Fruit fly (Drosophila melanogaster) ovary, adult (tissue): ENCODE data around the gene CG15482.
"Not testable (repeated sequence)": the region's sequence is repeated elsewhere in the genome, so short reads cannot be mapped to it uniquely, and the experiment has no call there.

Source experiments
- CG17801 ChIP-seq: fragments of 200-800 bp; optimal IDR thresholded peaks from 2 replicates; lab custom pipeline; 2019; ENCODE audit warnings: missing biosample characterization, mild to moderate bottlenecking, missing genetic modification characterization, moderate library complexity; ENCODE audit not compliant: partially characterized antibody

The CG15482 gene

DNA sequence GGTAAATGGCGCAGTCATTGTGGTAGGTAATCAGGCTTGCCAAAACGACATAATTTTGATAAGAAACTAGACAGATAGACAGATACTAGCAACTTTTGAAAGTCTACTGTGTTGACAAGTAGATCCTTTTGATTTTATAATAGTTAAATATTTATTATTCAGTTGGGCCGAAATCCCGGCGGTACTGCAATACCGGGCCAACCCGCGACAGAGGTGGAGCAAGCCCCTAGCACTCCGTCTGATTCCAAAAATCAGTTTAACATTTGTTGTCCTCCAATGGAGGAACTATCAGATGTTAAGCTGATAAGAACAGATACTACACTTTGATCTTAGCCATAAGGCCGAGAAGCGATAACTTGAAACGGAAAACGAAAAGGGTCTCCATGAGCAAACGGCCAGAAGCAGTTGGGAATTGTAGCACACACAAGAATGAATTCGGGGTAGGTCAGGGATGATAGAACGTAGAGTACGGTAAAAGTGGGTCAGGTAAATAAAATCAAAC, at the start of gene CG15482:
Gene CG15482 (minus strand): TSS at position 51 of the 502 bp plus-strand sequence.
- TF ChIP-seq CG17801 (GFP tag; lab: Kevin White, UChicago), result not testable (repeated sequence)

DNA sequence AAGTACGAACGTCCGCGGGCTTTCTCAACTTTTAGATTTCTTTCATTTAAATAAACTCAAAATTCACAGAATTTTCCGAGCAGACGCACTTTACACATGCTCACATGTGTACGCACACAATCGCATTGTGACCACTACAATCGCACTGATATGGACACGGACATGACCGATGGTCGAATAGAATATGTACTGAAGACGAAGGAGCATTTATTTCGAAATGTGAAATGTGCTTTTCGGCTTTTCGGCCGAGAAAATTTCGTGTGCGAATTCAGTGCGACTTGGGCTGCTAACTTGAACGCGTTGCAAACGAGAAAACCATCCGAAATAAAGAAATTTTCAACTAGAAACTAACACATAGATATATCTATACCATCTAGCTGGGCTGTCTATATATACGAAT, 49.1 kb upstream of the CG15482 start, which contains the start of gene CG44085:
Gene CG44085 (plus strand): TSS at position 269 of the 400 bp plus-strand sequence.
- no peak for TF ChIP-seq CG17801 (GFP tag; lab: Kevin White, UChicago)

DNA sequence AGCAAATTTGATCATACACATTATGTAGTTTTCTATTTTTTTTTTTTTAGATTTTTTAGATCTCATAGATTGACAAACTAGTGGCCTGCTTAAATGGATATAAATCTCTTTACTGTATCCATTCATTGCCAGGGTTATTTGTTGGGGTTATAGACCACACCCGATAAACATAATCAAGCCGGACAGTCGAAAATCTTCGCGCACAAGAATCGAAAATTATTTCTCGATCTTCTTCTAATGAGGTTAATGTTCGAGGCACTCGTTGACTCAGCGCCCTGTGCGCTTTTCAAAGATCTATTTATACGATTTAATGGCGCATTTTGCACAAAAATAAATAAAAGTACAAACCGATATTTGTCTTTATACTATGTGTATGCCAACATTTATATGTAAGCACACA, 48.0 kb upstream of the CG15482 start, which contains the start of gene CG31730:
Gene CG31730 (minus strand): TSS at position 101 of the 400 bp plus-strand sequence.
- TF ChIP-seq CG17801 (GFP tag; lab: Kevin White, UChicago), result no peak

DNA sequence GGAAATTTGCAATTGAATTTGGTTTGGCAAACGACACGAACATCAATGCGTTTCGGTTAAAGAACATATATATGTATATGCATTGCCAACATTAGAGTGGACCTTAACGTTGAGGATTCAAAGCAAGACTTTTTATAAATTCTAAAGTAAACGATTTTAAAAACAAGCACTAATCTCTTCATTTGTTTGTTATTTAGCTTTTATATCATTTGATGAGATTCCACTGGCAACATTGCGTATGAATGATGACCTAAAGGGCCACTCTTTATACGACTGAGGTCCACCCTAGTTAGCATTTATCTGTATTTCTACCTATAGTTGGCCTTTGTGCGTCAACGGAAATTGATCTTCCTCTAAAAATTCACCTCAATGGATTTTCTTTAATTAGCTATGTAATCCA, 47.1 kb upstream of the CG15482 start:
- no peak for TF ChIP-seq CG17801 (GFP tag; lab: Kevin White, UChicago)

DNA sequence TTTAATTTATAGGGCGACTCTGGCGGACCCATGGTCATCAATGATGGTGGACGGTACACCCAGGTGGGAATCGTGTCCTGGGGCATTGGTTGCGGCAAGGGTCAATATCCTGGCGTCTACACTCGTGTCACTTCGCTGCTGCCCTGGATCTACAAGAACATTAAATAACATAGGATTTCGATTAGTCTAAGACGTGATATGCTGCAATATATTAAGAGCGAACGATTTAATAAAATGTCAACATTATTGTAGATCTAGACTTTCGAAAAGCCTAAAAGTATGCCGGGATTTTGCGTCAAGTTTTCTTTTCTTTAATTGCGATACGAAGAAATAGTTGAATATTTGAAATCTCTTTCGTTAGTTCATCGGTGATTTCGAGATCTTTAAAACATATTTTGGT, 45.6 kb upstream of the CG15482 start, which contains the start of gene Naa20B:
Gene Naa20B (plus strand): TSS at position 301 of the 400 bp plus-strand sequence.
- TF ChIP-seq CG17801 (GFP tag; lab: Kevin White, UChicago), result no peak

DNA sequence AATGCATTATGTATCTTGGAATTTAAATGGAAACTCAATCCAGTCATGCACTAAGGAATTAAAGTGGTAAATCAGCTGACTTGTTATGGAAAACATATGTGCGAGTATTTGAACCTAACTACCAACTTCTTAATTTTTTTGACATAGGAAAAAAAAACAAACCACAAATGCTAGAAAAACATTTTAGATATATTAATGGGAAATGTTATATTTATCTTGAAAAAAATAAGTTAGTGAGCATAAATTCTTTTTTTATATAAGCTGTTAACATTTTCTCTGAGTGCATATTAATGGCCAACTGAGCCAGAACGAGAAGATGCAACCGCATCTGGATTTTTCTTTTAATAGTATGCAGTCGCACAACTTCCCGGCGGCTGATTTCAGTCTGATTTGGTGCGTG, 39.6 kb upstream of the CG15482 start:
- TF ChIP-seq CG17801 (GFP tag; lab: Kevin White, UChicago), result no peak

DNA sequence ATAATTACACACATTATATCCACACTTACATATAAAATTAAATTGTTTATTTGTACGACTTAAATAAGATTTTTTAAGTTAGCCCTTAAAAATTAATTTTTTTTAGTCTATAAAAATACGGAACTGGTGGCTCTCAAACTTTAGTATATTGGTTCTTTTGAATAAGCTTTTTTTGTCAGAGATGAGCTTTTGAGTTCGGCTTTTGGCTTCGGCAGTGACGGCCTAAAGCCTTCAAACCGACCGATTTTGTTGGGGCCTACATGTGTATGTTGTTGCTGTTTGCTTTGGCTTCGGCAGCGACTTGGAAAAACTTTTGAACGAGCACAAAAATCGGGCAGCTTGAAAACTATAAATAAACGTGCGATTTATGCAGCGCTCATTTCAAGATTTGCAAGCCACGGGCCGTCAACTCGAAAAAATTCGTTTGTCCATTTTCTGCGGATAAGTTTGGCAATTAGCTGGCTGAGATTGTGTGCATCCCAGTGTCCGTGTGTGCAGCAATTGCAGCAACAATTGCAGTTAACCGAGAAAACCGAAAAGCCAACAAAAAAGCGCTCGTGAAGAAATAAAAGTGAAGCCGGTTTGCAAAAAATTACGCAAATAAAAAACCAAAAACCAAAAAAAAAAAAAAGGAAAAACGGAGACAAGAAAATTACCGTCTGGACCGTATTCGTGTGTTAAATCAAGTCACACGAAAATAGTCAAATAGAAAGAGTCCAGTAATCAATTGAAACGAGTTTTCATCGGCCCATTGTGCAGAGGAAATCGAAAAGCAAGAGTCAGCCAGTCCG, 34.4 kb upstream of the CG15482 start, which contains the start of gene CG16820:
Gene CG16820 (plus strand): TSS at position 378 of the 791 bp plus-strand sequence.
- TF ChIP-seq CG17801 (GFP tag; lab: Kevin White, UChicago), result no peak

DNA sequence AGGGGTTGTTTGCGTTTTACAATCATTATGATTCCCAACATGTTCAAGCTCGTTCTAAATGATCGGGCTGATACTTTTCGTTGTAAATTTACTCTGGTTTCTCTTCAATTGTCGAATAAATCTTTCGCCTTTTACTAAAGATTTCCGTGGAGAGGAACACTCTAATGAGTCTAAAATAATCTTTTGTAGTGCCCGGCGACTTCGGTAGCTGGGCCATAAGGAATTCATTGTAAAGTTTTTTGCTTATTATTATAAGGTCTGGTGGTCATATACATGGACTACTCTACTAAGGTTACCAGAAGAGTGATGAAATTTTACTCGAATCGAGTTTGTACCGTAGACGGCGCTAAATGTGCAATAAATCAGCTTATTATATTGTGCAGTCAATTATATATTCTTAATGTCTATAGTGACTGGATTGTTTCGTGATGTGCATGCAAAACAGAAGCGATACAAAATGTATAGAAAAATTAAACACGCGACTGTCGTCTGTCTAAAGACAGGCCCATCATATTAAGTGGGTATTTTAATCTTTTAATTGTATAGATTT, 33.2 kb upstream of the CG15482 start:
- TF ChIP-seq CG17801 (GFP tag; lab: Kevin White, UChicago), result no peak

DNA sequence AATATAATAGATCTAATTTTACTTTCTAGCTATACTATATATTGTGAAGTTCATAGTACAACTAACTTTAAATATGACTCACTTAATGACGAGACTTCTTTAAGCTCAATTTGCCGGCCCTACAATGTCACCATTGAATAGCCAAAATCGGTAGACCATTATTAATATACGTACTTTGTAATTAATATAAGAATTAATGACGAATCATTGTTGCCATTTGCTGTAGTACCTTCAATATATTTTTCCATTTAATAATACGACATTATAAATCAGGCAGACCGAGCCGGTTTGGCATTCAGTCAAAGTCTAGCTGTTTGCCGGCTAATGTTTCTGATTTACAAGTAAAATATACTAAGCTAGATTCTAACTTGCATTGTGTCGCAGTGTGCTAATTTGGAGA, 28.1 kb upstream of the CG15482 start, which contains the start of gene Jhbp13:
Gene Jhbp13 (plus strand): TSS at position 301 of the 400 bp plus-strand sequence.
- TF ChIP-seq CG17801 (GFP tag; lab: Kevin White, UChicago), result no peak

DNA sequence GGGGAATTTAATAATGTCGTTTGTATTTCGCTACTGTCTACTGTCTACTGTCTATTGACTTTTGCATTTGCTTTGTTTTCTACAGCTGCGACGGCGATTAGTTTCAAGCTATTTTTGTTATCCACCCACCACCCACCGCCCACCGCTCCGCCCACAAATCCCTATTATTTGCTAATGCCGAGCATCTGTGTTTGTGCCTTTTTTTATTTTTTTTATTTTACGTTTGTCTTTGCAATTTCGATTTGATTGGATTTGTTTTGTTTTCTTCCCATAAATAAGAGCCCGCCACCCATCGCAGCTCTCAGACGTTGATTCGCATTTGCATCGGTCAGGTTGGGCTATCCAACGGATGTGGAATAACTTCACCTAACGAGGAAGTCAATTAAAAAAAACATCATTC, 24.6 kb upstream of the CG15482 start, which contains the start of gene Jhbp14:
Gene Jhbp14 (plus strand): TSS at position 301 of the 400 bp plus-strand sequence.
- no peak for TF ChIP-seq CG17801 (GFP tag; lab: Kevin White, UChicago)

DNA sequence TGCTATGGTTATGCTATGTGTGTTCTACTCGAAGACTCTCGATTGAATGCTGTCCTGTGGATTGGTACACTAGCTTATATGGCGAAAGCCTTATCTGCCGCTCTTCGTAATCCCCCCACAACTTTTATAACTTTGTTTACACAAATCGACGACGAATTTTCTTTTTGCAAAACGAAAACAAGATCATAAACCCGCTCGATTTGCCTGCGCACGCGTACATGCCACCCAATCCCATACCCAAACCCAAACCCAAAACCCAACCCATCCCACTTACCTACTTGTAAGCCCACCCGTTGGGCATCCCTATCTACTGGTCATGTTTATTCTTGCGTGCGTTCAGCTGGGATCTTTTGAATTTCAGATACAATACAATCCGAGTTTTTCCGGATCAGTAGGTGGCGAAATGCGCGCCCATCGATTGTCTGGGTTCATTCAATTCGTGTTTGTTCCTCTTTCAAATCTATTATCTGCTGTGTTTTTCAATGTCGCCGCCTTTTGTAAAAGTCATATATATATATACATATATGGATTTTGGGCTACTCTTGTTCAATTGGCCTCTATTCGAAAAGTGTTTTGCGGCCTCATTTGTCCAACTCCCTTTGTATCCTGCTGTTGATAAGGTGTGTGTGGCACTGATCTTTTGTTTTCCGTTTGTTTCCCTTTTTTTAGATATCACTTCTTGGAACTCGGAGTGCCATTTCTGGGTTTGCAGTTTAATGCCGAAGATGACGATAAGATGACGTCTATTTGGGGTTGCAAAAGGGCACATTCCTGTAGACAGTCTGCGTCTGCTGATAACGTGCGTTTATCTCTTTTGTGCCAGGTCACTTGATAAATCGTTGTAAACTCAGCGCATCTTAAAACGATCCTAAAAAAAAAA, 23.2 kb upstream of the CG15482 start, which contains the start of gene Mabi:
Gene Mabi (minus strand): TSS at position 51 of the 880 bp plus-strand sequence.
- no peak for TF ChIP-seq CG17801 (GFP tag; lab: Kevin White, UChicago)

DNA sequence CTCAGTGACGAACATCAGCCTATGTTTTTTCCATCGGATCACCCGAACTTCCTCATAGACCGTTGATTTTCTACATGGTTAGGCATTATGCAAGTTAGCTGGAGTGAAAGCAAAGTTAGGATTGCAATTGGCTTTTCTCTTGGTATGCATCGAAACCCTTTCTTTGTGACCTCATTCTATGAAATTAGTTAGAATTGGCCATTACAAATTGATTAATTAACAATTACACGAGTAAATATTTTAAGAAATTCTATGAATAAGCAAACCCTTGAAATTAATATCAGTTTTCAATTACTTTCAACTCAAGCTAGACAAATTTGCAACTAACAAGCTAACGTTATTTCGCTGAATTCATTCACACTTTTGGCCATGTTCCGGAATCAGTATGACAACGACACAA, 20.1 kb upstream of the CG15482 start, which contains the start of gene Prosalpha6T:
Gene Prosalpha6T (plus strand): TSS at position 301 of the 400 bp plus-strand sequence.
- TF ChIP-seq CG17801 (GFP tag; lab: Kevin White, UChicago), result no peak

DNA sequence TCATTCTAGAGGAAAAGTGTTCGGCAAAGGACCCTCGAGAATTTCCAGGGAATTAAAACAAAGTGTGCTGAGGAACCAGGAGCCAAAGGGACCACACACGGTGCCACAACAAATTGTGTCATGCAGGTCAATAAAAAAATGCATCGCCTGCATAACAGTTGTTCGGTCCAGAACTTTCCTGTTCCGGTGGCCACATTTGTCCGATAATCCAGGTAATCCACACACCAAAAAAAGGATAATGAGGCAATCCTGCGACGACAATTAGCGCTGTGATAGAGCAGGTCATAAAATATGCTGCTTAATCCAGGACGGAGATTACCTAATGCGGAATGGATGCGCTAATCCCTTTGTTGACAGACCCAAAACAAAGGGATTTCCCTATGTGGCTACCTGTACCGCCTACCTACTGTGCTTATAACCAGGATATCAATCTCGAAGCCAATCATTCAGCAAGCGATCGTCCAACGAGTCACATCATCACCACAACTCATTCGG, 17.8 kb upstream of the CG15482 start, which contains the start of gene CG16815:
Gene CG16815 (plus strand): TSS at position 445 of the 495 bp plus-strand sequence.
- no peak for TF ChIP-seq CG17801 (GFP tag; lab: Kevin White, UChicago)

DNA sequence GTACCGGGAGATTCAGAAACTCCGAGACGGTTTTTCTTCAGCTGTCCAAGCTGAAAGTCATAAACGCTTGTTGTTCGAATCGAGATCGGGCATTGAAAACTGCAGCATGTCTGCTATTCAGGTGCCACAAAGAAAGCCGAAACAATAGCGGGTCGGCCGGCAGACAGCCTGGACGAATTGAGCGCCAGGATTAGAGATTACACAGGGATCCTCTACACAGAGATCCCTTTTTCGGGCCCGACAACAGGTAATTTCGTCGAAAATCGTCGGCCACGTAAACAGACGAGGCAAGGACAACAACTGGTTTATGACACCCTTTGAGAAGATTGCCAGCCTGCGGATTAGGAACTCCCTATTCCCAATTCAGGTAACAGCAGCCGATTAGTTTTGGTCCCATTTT, 15.6 kb upstream of the CG15482 start, which contains the start of gene CG16813:
Gene CG16813 (plus strand): TSS at position 288 of the 400 bp plus-strand sequence.
- no peak for TF ChIP-seq CG17801 (GFP tag; lab: Kevin White, UChicago)
